Fruit fly (Drosophila melanogaster) whole organism, larva: ENCODE measurements around the gene Cpr73D.

Source experiments
- noc ChIP-seq: fragments of 200-800 bp; sonication (Bioruptor generic); optimal IDR thresholded peaks from 3 replicates; lab custom pipeline; 2019; ENCODE audit warnings: missing biosample characterization, mild to moderate bottlenecking, missing genetic modification characterization, moderate library complexity

Cpr73D gene

DNA sequence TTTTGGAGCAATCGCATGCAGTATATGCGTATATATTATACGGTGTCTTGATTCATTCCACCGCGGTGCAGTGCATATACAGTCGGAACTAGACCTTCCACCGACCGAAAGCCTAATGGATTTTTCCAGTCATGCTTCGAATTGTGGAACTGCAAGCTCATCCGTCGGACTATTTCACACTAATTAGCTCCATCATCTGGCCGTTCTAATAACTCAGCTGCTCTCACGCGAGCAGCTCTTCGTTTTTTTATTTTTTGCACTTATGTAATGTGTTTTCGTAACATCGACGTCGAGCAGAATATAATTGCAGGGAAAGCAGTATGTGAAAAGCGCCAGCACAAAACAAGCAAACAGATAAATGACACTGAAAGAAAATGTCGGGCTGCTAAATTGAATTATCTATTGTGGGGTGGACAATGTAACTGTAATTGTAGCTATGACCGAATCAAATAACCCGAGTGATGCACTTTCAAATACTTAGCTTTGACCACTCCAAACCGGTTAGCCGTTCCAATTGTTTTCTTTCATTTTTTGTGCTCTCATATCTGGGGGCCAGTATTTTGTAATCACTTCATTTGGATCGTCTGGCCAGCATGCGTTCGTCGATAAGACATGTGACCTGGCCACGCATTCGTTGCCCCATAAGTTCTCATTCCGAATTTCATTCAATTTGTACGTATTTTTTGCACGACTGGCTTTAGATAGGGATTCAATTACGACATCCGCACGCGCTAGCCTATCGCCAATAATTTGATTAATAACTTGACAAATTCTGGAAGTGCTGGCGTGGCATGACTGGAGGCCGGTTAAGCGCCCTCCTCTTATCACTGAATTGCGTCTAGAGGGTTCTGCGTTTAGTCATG, at the start of gene Cpr73D:
Gene Cpr73D, minus strand, starts transcription at position 156 of the 863 bp plus-strand sequence.
- no peak for TF ChIP-seq noc (tag; lab: Kevin White, UChicago)

DNA sequence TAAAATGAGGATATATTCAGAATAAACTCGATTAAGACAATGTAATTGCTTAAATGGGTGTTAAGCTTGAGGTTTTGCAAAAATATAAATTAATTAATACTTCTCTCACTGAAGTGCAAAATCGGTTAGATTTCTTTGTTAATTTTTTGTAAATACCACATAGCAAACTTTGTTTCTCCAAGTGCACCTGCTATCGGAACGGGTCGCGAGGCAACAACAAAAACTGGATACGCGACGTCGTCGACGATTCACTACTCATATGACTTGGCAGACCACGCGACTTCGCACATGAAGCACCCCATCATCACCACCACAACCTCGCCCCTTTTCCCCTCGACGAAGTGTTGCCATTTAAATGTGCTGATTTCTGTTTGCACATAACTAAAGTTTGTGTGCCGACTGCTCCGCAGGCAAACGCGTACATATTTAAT, 49.6 kb upstream of the Cpr73D start:
- peak; percentile 67 for TF ChIP-seq noc (tag; lab: Kevin White, UChicago)

- no peak for TF ChIP-seq noc (tag; lab: Kevin White, UChicago)
These were observed 48.8 kb upstream of the Cpr73D start for dm6 chr3L:17006250-17006693.

- TF ChIP-seq noc (tag; lab: Kevin White, UChicago) = no peak
These were observed 47.9 kb upstream of the Cpr73D start for dm6 chr3L:17005415-17005796.

DNA sequence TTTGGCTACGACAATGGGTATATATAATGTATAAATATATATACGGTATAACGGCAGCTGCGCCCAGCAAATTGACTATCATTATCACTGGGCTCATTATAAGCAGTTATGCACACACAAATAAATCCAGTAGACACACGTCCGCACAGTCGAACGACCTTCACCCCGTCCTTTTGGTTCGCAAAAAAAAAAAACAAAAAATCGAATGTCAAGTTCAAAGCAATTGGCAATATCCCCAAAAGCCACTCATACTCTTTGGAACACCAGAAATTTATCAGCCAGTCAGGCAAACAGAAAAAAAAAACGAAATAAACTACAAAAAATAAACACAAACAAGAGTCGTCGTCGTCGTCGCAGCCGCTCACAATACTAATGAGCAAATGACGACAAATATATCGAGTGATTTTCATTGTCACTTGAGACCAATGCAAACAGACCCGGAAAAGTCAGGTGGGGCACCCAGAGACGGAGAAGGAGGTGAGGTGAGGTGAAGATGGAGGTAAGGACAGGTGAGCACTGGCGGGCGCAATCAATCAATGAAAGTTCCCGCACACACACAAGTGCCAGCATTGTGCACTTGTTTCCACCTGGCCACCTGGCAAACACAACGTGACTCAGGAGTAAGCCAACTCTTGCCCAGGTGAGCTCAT, 47.4 kb upstream of the Cpr73D start:
- no peak for TF ChIP-seq noc (tag; lab: Kevin White, UChicago)

DNA sequence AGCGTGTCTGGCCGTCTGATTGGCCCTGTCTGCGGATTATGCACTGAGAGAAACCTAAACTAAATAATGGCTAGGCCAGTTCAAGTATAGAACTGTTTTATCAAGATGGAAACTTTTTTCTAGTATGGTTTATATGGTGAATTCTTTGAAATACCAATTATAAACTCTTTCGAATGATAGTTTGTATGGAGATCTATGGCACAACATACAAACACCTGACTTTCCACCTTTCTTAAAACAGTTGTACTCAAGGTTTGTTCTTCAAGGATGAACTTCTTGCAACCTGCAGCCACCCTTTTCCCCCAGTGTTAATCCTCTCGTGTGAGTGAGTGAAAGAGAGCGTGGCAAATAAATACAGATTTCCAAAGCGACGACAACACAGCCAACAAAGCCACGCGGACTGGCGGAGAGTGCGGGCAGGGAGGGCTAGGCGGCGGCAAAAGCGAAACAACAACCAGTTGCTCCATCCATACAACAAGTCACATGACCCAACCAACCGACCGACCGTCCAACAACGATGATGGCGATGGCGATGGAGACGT, 46.8 kb upstream of the Cpr73D start:
- peak; percentile 75 for TF ChIP-seq noc (tag; lab: Kevin White, UChicago)

DNA sequence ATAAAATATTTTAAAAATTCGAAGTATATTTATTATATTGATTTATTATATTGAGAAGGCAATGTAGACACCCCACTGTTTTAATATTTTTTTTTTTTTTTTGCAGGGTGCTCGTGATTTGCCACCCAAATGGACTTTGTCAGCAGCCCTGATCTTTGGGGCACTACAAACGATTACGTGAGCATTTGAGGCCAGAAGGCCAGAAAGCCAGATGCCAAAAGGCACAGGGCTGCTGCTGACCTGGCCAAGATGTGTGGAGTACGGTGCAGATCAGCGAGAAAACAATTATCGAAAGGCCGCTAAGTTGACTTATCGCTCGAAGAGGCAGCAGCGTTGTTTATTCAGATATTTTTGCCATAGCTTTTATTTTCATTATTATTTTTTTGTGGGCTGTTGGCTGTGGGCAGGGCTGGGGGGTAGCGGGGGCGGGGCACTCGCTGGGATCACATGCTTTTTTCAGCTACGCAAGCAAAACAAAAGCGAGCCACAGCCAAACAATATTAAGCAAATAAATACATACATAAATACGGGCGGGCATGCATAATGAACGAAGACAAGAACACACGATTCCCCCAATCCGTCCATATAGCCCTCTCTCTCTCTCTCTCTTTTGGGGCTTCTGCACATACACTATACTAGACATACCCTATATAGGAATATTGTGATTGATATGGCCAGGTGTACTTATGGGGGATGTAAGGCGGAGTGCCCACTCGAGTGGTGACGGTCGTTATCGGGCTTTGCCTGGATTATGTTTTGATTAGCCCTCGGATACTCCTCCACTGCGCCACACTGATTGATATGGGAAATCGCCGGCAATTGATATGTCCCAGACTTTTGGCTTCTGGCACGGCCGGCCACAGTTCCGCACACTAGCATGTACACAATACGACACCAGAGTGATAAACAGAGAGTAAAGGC, 46.0 kb upstream of the Cpr73D start:
- TF ChIP-seq noc (tag; lab: Kevin White, UChicago) = peak; percentile 22

DNA sequence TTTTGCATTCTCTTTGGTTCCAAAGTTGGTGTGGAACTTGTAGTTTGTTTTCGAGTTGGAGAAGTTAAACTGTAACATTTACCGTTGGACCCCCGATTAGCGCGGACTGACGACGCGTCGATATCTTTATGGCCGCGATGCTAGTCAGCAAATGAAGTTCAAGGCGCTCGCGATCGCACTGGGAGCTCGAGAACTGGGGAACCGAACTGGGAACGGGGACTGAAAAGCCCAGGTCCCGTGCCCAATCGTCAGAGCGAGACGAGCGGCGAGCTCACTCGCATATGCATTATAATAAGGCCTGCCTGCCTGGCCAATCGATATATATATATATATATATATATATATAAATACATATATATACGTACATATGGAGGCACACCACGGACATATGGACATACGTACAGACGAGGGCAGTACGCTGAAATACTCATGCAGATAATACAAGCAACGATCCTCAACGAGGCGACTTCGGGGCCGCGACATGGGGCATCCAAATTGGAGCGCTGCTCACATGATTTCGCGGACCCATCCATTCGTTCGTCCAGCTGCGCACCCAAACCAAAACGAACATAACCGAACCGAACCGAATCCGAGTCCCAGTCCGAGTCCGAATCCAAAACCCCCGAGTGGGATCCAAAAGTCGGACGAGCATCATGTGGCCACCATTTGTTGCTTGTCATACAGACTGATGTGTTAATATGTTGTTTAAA, 44.8 kb upstream of the Cpr73D start:
- TF ChIP-seq noc (tag; lab: Kevin White, UChicago) = no peak

dm6 chr3L:17001055-17001454, 43.6 kb upstream of the Cpr73D start:
- no peak for TF ChIP-seq noc (tag; lab: Kevin White, UChicago)

dm6 chr3L:17000289-17000688, 42.8 kb upstream of the Cpr73D start:
- TF ChIP-seq noc (tag; lab: Kevin White, UChicago) = no peak

- TF ChIP-seq noc (tag; lab: Kevin White, UChicago) = peak; percentile 1
These were observed 37.3 kb upstream of the Cpr73D start for dm6 chr3L:16994805-16995204.

DNA sequence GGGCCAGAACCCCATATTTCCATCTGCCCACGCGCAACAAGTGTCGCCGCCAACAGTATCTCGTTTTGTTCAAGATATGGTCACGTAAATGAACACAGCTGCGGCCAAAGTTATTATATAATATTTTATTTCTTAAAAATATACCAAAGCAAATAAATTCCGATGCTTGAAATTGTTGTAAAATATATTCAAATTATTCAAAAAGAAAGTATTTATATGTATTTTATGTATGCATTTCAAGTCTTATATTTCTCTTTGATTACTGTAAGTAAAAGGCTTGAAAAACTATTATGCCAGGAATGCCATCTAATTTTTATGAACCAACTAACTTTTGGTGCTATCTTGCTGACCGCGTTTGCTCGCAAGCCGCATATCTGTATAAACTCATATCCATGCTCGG, 31.7 kb upstream of the Cpr73D start:
- peak; percentile 46 for TF ChIP-seq noc (tag; lab: Kevin White, UChicago)

DNA sequence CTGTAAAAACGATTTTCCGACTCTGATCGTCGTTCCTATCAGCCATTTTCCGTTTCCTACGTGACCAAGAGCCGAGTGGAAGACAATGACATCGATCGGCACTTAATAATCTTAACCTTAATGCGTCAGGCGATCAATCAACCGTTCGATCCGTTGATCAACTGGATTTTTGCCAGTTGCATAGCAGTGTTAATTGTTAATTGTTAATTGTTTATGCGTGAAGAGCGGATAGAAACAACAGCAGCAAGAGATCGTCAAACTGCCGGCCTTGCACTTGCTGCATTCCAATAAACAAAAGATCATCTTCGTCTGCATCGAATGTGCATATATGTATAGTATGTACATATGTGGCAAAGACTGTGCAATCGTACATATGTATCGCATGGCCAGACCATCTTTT, 31.0 kb upstream of the Cpr73D start:
- TF ChIP-seq noc (tag; lab: Kevin White, UChicago) = no peak

dm6 chr3L:16987347-16987746, 29.9 kb upstream of the Cpr73D start:
- no peak for TF ChIP-seq noc (tag; lab: Kevin White, UChicago)
